Worm (Caenorhabditis elegans): Measurements from ENCODE around the gene ttbk-2.2.
A peak's percentile ranks its signal among the peaks of the same experiment; 100 is the strongest.

The ttbk-2.2 gene

ce11 chrIV:5028978-5029377 is 37.8 kb downstream of the ttbk-2.2 start, which contains the start of the genes best-6 and C09B9.2:
Gene best-6, minus strand, starts transcription at chrIV:5029078.
Gene C09B9.2, plus strand, starts transcription at chrIV:5029291.
- TF ChIP-seq attf-5 (GFP tag; optimal IDR thresholded peaks at IDR 0.05) = no peak
- no peak for TF ChIP-seq ccch-3 (GFP tag; optimal IDR thresholded peaks at IDR 0.05)
- no peak for TF ChIP-seq F39B2.1 (GFP tag; IDR thresholded peaks at IDR 0.05)
- TF ChIP-seq nhr-27 (tag; optimal IDR thresholded peaks at IDR 0.05) = no peak
- no peak for TF ChIP-seq fkh-3 (tag; optimal IDR thresholded peaks at IDR 0.05)
- no peak for TF ChIP-seq mes-4 (tag; optimal IDR thresholded peaks at IDR 0.05)
- no peak for TF ChIP-seq Y53G8AR.9 (GFP tag; conservative IDR thresholded peaks at IDR 0.05)
- TF ChIP-seq sdz-38 (tag; optimal IDR thresholded peaks at IDR 0.05) = no peak
- no peak for TF ChIP-seq lin-35 (GFP tag; optimal IDR thresholded peaks at IDR 0.05)
- TF ChIP-seq lir-1 (GFP tag; conservative IDR thresholded peaks at IDR 0.05) = no peak
- no peak for TF ChIP-seq lag-1 (GFP tag; IDR thresholded peaks at IDR 0.05)
- TF ChIP-seq nhr-179 (tag; optimal IDR thresholded peaks at IDR 0.05) = no peak
- no peak for TF ChIP-seq madf-10 (tag; optimal IDR thresholded peaks at IDR 0.05)

DNA sequence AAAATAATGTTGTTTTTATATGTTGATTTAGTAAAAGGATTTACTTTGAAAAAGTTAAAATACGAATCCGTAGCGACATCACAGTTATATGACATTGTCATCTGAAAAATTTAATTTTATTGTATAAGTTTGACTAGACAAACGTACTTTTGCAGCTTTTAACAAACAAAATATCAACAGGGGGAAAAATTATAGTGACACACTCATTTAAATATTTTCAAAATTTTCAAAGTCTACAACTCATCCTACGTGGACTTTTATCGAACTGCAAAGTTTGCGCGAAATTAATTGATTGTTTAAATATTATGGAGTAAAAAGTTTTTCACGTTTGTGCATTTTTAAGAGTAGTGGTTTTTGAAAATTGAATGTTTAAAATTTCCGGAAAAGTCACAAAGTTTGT is 41.1 kb downstream of the ttbk-2.2 start, which contains the start of gene C09B9.85:
TSS of gene C09B9.85 (minus strand) at position 101 of the 400 bp plus-strand sequence.
- TF ChIP-seq bed-2 (GFP tag; IDR thresholded peaks at IDR 0.05) (no peak), F49E8.2 (tag; optimal IDR thresholded peaks at IDR 0.05; ENCODE audit: insufficient read depth) (no peak), mes-4 (tag; optimal IDR thresholded peaks at IDR 0.05) (no peak), dpl-1 (GFP tag; optimal IDR thresholded peaks at IDR 0.05) (no peak), nhr-27 (tag; optimal IDR thresholded peaks at IDR 0.05) (no peak), hsf-1 (GFP tag; IDR thresholded peaks at IDR 0.05) (no peak), T07F8.4 (tag; optimal IDR thresholded peaks at IDR 0.05) (no peak), ztf-26 (tag; optimal IDR thresholded peaks at IDR 0.05) (no peak)

DNA sequence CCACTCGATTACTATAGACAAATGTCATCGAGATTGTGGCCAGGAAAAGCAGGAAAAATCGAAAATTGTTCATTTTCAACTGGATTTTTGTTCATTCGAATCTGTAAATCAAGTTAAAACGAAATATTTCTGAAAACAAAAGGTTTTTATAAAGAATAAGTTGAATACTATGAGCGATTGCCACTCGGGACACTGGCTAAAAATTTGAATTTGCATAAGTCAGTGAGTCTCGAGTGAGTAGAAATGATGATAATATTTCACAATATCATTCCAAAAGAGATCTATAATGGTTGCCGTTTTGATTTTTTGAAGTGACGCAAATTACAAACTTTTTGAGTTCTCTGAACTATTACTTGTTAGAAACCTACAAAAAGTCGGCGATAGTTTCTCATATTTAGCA is 46.3 kb downstream of the ttbk-2.2 start, which contains the start of gene T28H11.8:
TSS of gene T28H11.8 (minus strand) at position 101 of the 400 bp plus-strand sequence.
- TF ChIP-seq F57A8.1 (GFP tag; optimal IDR thresholded peaks at IDR 0.05) = no peak
- TF ChIP-seq chd-7 (tag; optimal IDR thresholded peaks at IDR 0.05) = no peak
- no peak for TF ChIP-seq fkh-3 (tag; optimal IDR thresholded peaks at IDR 0.05)
- TF ChIP-seq pbrm-1 (GFP tag; IDR thresholded peaks at IDR 0.05) = no peak
- TF ChIP-seq F22D6.2 (tag; optimal IDR thresholded peaks at IDR 0.05) = no peak
- no peak for TF ChIP-seq Y95B8A.8 (GFP tag; IDR thresholded peaks at IDR 0.05)
- no peak for TF ChIP-seq lin-26 (GFP tag; IDR thresholded peaks at IDR 0.05)
- no peak for TF ChIP-seq mxl-1 (tag; optimal IDR thresholded peaks at IDR 0.05)
- no peak for TF ChIP-seq ceh-40 (GFP tag; IDR thresholded peaks at IDR 0.05)
- no peak for TF ChIP-seq mel-28 (tag; optimal IDR thresholded peaks at IDR 0.05; ENCODE audit: borderline replicate concordance)
- no peak for TF ChIP-seq hsf-1 (GFP tag; IDR thresholded peaks at IDR 0.05)
- TF ChIP-seq lin-40 (tag; optimal IDR thresholded peaks at IDR 0.05) = no peak
- no peak for TF ChIP-seq him-1 (tag; optimal IDR thresholded peaks at IDR 0.05)
- no peak for TF ChIP-seq hmg-20 (GFP tag; IDR thresholded peaks at IDR 0.05)

ce11 chrIV:5017075-5017474 is 49.7 kb downstream of the ttbk-2.2 start, which contains the start of gene T28H11.7:
Gene T28H11.7, minus strand, starts transcription at chrIV:5017175.
- TF ChIP-seq egrh-3 (GFP tag; IDR thresholded peaks at IDR 0.05) = peak; percentile 49; the same call in 1 of the 2 replicates

- TF ChIP-seq egrh-3 (GFP tag; IDR thresholded peaks at IDR 0.05) = peak; percentile 75
Measured at ce11 chrIV:5016461-5016860, 50.3 kb downstream of the ttbk-2.2 start, which contains the start of gene ssq-4. Gene ssq-4, plus strand, starts transcription at chrIV:5016479.

All from whole organism, young adult.